Fruit fly (Drosophila melanogaster): Measurements from ENCODE around the gene LKRSDH.

The LKRSDH gene

dm6 chr2L:7777979-7778692 lies 17.6 kb downstream of the LKRSDH start, which contains the start of gene CG7179 (continued):
- TF ChIP-seq CG3065 (GFP tag; optimal IDR thresholded peaks at IDR 0.05): no peak
- no peak for TF ChIP-seq HLH3B (GFP tag; IDR thresholded peaks at IDR 0.05)
- TF ChIP-seq CG30403 (GFP tag; optimal IDR thresholded peaks at IDR 0.05): no peak
- TF ChIP-seq CG13894 (tag; optimal IDR thresholded peaks at IDR 0.05): peak; percentile 43
- no peak for TF ChIP-seq Lhr (GFP tag; optimal IDR thresholded peaks at IDR 0.05)
- TF ChIP-seq CG15514 (GFP tag; optimal IDR thresholded peaks at IDR 0.05): peak; percentile 17
- peak; percentile 83 for TF ChIP-seq sens (GFP tag)
- TF ChIP-seq YL-1 (GFP tag; optimal IDR thresholded peaks at IDR 0.05): no peak
- no peak for TF ChIP-seq Sry-δ (GFP tag; optimal IDR thresholded peaks at IDR 0.05)
- no peak for TF ChIP-seq dimm (GFP tag; IDR thresholded peaks at IDR 0.05)
- TF ChIP-seq psq (GFP tag; optimal IDR thresholded peaks at IDR 0.05): no peak
- TF ChIP-seq Hr51 (GFP tag; optimal IDR thresholded peaks at IDR 0.05): no peak
- TF ChIP-seq PHDP (tag; optimal IDR thresholded peaks at IDR 0.05): peak; percentile 25
- TF ChIP-seq CG2678 (tag; optimal IDR thresholded peaks at IDR 0.05): peak; percentile 72
- TF ChIP-seq fu2 (GFP tag; optimal IDR thresholded peaks at IDR 0.05): no peak
- TF ChIP-seq cwo (GFP tag; optimal IDR thresholded peaks at IDR 0.05): peak; percentile 3
- TF ChIP-seq CG4820 (GFP tag; optimal IDR thresholded peaks at IDR 0.05): no peak
- TF ChIP-seq HLH4C (GFP tag; IDR thresholded peaks at IDR 0.05; ENCODE audit: partially characterized antibody): no peak
- peak; percentile 32 for TF ChIP-seq dmrt99B (tag; optimal IDR thresholded peaks at IDR 0.05)
- TF ChIP-seq D19A (tag; optimal IDR thresholded peaks at IDR 0.05): no peak
- TF ChIP-seq pum (GFP tag; optimal IDR thresholded peaks at IDR 0.05): no peak
- TF ChIP-seq kah (GFP tag; optimal IDR thresholded peaks at IDR 0.05): no peak
- no peak for TF ChIP-seq peb (GFP tag; IDR thresholded peaks at IDR 0.05)
- TF ChIP-seq CG32767 (GFP tag; IDR thresholded peaks at IDR 0.05): no peak
- no peak for TF ChIP-seq CG6254 (GFP tag; optimal IDR thresholded peaks at IDR 0.05)
- TF ChIP-seq unc-4 (GFP tag; IDR thresholded peaks at IDR 0.05; ENCODE audit: partially characterized antibody): no peak
- no peak for TF ChIP-seq MESR4 (GFP tag; optimal IDR thresholded peaks at IDR 0.05)
- TF ChIP-seq CG5245 (GFP tag; optimal IDR thresholded peaks at IDR 0.05): no peak
- no peak for TF ChIP-seq bigmax (GFP tag; optimal IDR thresholded peaks at IDR 0.05)
- no peak for TF ChIP-seq HmgZ (tag; optimal IDR thresholded peaks at IDR 0.05)
- TF ChIP-seq Ptx1 (GFP tag; IDR thresholded peaks at IDR 0.05): no peak
- no peak for TF ChIP-seq lov (optimal IDR thresholded peaks at IDR 0.05)
- no peak for TF ChIP-seq lov (GFP tag; IDR thresholded peaks at IDR 0.05)
- no peak for TF ChIP-seq CG14860 (GFP tag; IDR thresholded peaks at IDR 0.05; ENCODE audit: partially characterized antibody)
- no peak for TF ChIP-seq hbn (GFP tag; IDR thresholded peaks at IDR 0.05; ENCODE audit: partially characterized antibody)
- TF ChIP-seq CG2889 (GFP tag; IDR thresholded peaks at IDR 0.05): no peak
- TF ChIP-seq dmrt11E (tag; optimal IDR thresholded peaks at IDR 0.05): no peak
- no peak for TF ChIP-seq CG11247 (GFP tag; IDR thresholded peaks at IDR 0.05)
- TF ChIP-seq Spps (tag; optimal IDR thresholded peaks at IDR 0.05): no peak
- TF ChIP-seq Sox102F (GFP tag; optimal IDR thresholded peaks at IDR 0.05): peak; percentile 0
- no peak for TF ChIP-seq CG14050 (GFP tag; IDR thresholded peaks at IDR 0.05)
- no peak for TF ChIP-seq CG10366 (GFP tag; IDR thresholded peaks at IDR 0.05)
- TF ChIP-seq otp (GFP tag; IDR thresholded peaks at IDR 0.05): no peak
- TF ChIP-seq gro (GFP tag; optimal IDR thresholded peaks at IDR 0.05): no peak
- no peak for TF ChIP-seq CG2202 (tag; optimal IDR thresholded peaks at IDR 0.05)
- TF ChIP-seq fru (optimal IDR thresholded peaks at IDR 0.05): no peak
- peak; percentile 38 for TF ChIP-seq ATbp (GFP tag; optimal IDR thresholded peaks at IDR 0.05)
- peak; percentile 51 for TF ChIP-seq Meics (GFP tag; optimal IDR thresholded peaks at IDR 0.05)
- TF ChIP-seq Gsc (GFP tag; IDR thresholded peaks at IDR 0.05): no peak
- no peak for TF ChIP-seq zf30C (GFP tag; optimal IDR thresholded peaks at IDR 0.05)
